ENCODE assay signal across 2 worm cellular contexts in the genomic region with DNA sequence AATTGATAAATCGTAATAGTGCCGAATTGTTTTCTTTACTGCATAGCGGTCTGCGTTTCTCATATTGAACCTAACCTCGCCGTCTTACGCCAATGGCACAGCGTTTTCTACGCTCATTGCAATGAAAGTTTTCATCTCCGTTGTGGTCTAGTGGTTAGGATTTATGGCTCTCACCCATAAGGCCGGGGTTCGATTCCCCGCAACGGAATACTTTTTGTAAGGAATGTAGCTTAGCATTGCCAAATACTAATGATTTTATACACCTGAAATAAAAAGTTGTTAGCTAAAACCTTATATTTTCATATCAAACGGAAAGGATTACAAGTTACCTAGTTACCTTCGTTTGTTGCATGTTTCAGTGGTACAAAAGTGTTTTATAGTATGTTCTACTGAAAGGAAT.
TF ChIP-seq lines count a peak whose summit lies in the region.

No protein-coding gene starts in this region.

TF ChIP-seq in whole organism, L1 larva, 84 proteins besides CTCF, POLR2A, EP300 and RAD21 (continued from another document):
- peak; percentile 47 to 78 for TF ChIP-seq lin-35 (GFP tag; optimal IDR thresholded peaks at IDR 0.05; lab: Kevin White, UChicago)
- no peak for TF ChIP-seq F16B12.6 (tag; optimal IDR thresholded peaks at IDR 0.05; lab: Kevin White, UChicago)
- TF ChIP-seq efl-3 (GFP tag; optimal IDR thresholded peaks at IDR 0.05; lab: Kevin White, UChicago): no peak
- TF ChIP-seq nhr-90 (tag; optimal IDR thresholded peaks at IDR 0.05; lab: Kevin White, UChicago; ENCODE audit: poor library complexity): peak; percentile 85
- peak; percentile 60 for TF ChIP-seq nhr-85 (tag; lab: Kevin White, UChicago)
- peak; percentile 78 for TF ChIP-seq fos-1 (tag; optimal IDR thresholded peaks at IDR 0.05; lab: Kevin White, UChicago)
- TF ChIP-seq fkh-10 (GFP tag; optimal IDR thresholded peaks at IDR 0.05; lab: Kevin White, UChicago): peak; percentile 48
- peak; percentile 74 for TF ChIP-seq mep-1 (tag; optimal IDR thresholded peaks at IDR 0.05; lab: Kevin White, UChicago)
- TF ChIP-seq aha-1 (tag; optimal IDR thresholded peaks at IDR 0.05; lab: Kevin White, UChicago): no peak
- TF ChIP-seq ztf-11 (tag; optimal IDR thresholded peaks at IDR 0.05; lab: Kevin White, UChicago): peak in 1 of 2 experiments; percentile 68
- peak; percentile 14 to 31 (median 25) for TF ChIP-seq dpl-1 (GFP tag; optimal IDR thresholded peaks at IDR 0.05; lab: Kevin White, UChicago)
- TF ChIP-seq isw-1 (GFP tag; IDR thresholded peaks at IDR 0.05; lab: Robert Waterston, UW): peak; percentile 53
- no peak for TF ChIP-seq hlh-17 (GFP tag; optimal IDR thresholded peaks at IDR 0.05; lab: Kevin White, UChicago; ENCODE audit: borderline replicate concordance)
- no peak for TF ChIP-seq pag-3 (tag; optimal IDR thresholded peaks at IDR 0.05; lab: Kevin White, UChicago; ENCODE audit: borderline replicate concordance, insufficient read depth)
- TF ChIP-seq snpc-4 (tag; optimal IDR thresholded peaks at IDR 0.05; lab: Kevin White, UChicago): peak; percentile 47
- peak; percentile 46 to 47 for TF ChIP-seq efl-1 (optimal IDR thresholded peaks at IDR 0.05; lab: Kevin White, UChicago)
- peak; percentile 16 to 91 for TF ChIP-seq efl-1 (GFP tag; optimal IDR thresholded peaks at IDR 0.05 in 1 of 2; lab: Kevin White, UChicago)
- TF ChIP-seq mdl-1 (tag; optimal IDR thresholded peaks at IDR 0.05; lab: Kevin White, UChicago): peak in 1 of 2 experiments; percentile 79
- TF ChIP-seq ceh-63 (GFP tag; optimal IDR thresholded peaks at IDR 0.05; lab: Kevin White, UChicago): peak; percentile 5
- TF ChIP-seq zip-4 (GFP tag; optimal IDR thresholded peaks at IDR 0.05; lab: Kevin White, UChicago): peak; percentile 1
- no peak for TF ChIP-seq hlh-4 (tag; optimal IDR thresholded peaks at IDR 0.05; lab: Kevin White, UChicago)
- no peak for TF ChIP-seq ces-1 (GFP tag; optimal IDR thresholded peaks at IDR 0.05; lab: Kevin White, UChicago)
- TF ChIP-seq C04F5.9 (tag; optimal IDR thresholded peaks at IDR 0.05; lab: Kevin White, UChicago): no peak
- TF ChIP-seq lin-14 (GFP tag; optimal IDR thresholded peaks at IDR 0.05; lab: Kevin White, UChicago): peak; percentile 88
- TF ChIP-seq grh-1 (GFP tag; IDR thresholded peaks at IDR 0.05; lab: Robert Waterston, UW): peak; percentile 30
- TF ChIP-seq sox-4 (tag; optimal IDR thresholded peaks at IDR 0.05; lab: Kevin White, UChicago): peak; percentile 51

TF ChIP-seq in whole organism, young adult, 124 proteins besides CTCF, POLR2A, EP300 and RAD21 (continued from another document):
- no peak for TF ChIP-seq lsl-1 (GFP tag; optimal IDR thresholded peaks at IDR 0.05; lab: Kevin White, UChicago)
- no peak for TF ChIP-seq ama-1 (optimal IDR thresholded peaks at IDR 0.05; lab: Kevin White, UChicago)
- peak in 1 of 2 experiments; percentile 57 for TF ChIP-seq ama-1 (GFP tag; optimal IDR thresholded peaks at IDR 0.05; lab: Kevin White, UChicago)
- peak; percentile 38; the same call in 1 of the 2 replicates for TF ChIP-seq ztf-28 (GFP tag; IDR thresholded peaks at IDR 0.05; lab: Robert Waterston, UW)
- no peak for TF ChIP-seq F33H1.4 (GFP tag; IDR thresholded peaks at IDR 0.05; lab: Robert Waterston, UW)
- no peak for TF ChIP-seq F39B2.1 (GFP tag; IDR thresholded peaks at IDR 0.05; lab: Robert Waterston, UW)
- TF ChIP-seq egl-18 (GFP tag; IDR thresholded peaks at IDR 0.05; lab: Robert Waterston, UW): 0 out of 2 replicates have a peak, but pooled peaks have one; percentile 56
- no peak for TF ChIP-seq Y79H2A.3 (GFP tag; conservative IDR thresholded peaks at IDR 0.05; lab: Robert Waterston, UW)
- TF ChIP-seq attf-3 (GFP tag; conservative IDR thresholded peaks at IDR 0.05; lab: Robert Waterston, UW): 0 out of 2 replicates have a peak, but pooled peaks have one; percentile 10
- peak; percentile 72 for TF ChIP-seq snpc-4 (GFP tag; optimal IDR thresholded peaks at IDR 0.05; lab: Kevin White, UChicago)
- peak in 3 of 4 experiments; percentile 63 to 85 (median 76) for TF ChIP-seq snpc-4 (tag; optimal IDR thresholded peaks at IDR 0.05; lab: Kevin White, UChicago)
- peak; percentile 87 for TF ChIP-seq hmg-1.2 (GFP tag; IDR thresholded peaks at IDR 0.05; lab: Robert Waterston, UW)
- TF ChIP-seq lsy-27 (tag; optimal IDR thresholded peaks at IDR 0.05; lab: Kevin White, UChicago; ENCODE audit: borderline replicate concordance, insufficient read depth): no peak
- TF ChIP-seq F57A8.1 (GFP tag; optimal IDR thresholded peaks at IDR 0.05; lab: Kevin White, UChicago): no peak
- no peak for TF ChIP-seq dpff-1 (tag; optimal IDR thresholded peaks at IDR 0.05; lab: Kevin White, UChicago)
- 0 out of 2 replicates have a peak, but pooled peaks have one; percentile 18 for TF ChIP-seq madf-3 (GFP tag; IDR thresholded peaks at IDR 0.05; lab: Robert Waterston, UW)
- TF ChIP-seq let-607 (tag; optimal IDR thresholded peaks at IDR 0.05; lab: Kevin White, UChicago): peak; percentile 51 to 74
- TF ChIP-seq hmg-20 (GFP tag; IDR thresholded peaks at IDR 0.05; lab: Robert Waterston, UW): peak; percentile 68; the same call in 1 of the 2 replicates
- no peak for TF ChIP-seq nfya-2 (GFP tag; IDR thresholded peaks at IDR 0.05; lab: Robert Waterston, UW)
- peak; percentile 9 for TF ChIP-seq mel-28 (tag; optimal IDR thresholded peaks at IDR 0.05; lab: Kevin White, UChicago; ENCODE audit: borderline replicate concordance)
- peak; percentile 92 for TF ChIP-seq die-1 (tag; optimal IDR thresholded peaks at IDR 0.05; lab: Kevin White, UChicago)
- peak; percentile 35 for TF ChIP-seq B0035.1 (tag; optimal IDR thresholded peaks at IDR 0.05; lab: Kevin White, UChicago)
- peak; percentile 60; the same call in 1 of the 2 replicates for TF ChIP-seq hsf-1 (GFP tag; IDR thresholded peaks at IDR 0.05; lab: Robert Waterston, UW)
- no peak; the same call in 1 of the 2 replicates for TF ChIP-seq egrh-3 (GFP tag; IDR thresholded peaks at IDR 0.05; lab: Robert Waterston, UW)
- TF ChIP-seq madf-6 (GFP tag; IDR thresholded peaks at IDR 0.05; lab: Robert Waterston, UW): peak; percentile 65; the same call in 1 of the 2 replicates
- peak; percentile 72 for TF ChIP-seq fkh-3 (tag; optimal IDR thresholded peaks at IDR 0.05; lab: Kevin White, UChicago)
- no peak for TF ChIP-seq pha-4 (tag; optimal IDR thresholded peaks at IDR 0.05; lab: Kevin White, UChicago)
- peak; percentile 73; the same call in 1 of the 2 replicates for TF ChIP-seq ekl-4 (GFP tag; IDR thresholded peaks at IDR 0.05; lab: Robert Waterston, UW)
- TF ChIP-seq F23B12.7 (tag; optimal IDR thresholded peaks at IDR 0.05; lab: Kevin White, UChicago; ENCODE audit: insufficient read depth): peak; percentile 72
- no peak for TF ChIP-seq F55B11.4 (tag; optimal IDR thresholded peaks at IDR 0.05; lab: Kevin White, UChicago; ENCODE audit: borderline replicate concordance, insufficient read depth)
- TF ChIP-seq bed-1 (GFP tag; IDR thresholded peaks at IDR 0.05; lab: Robert Waterston, UW): no peak
- peak; percentile 31 for TF ChIP-seq unc-130 (GFP tag; optimal IDR thresholded peaks at IDR 0.05; lab: Kevin White, UChicago)
- TF ChIP-seq snpc-1.3 (tag; optimal IDR thresholded peaks at IDR 0.05; lab: Kevin White, UChicago; ENCODE audit: insufficient read depth): peak; percentile 84
